Fruit fly (Drosophila melanogaster): Measurements from ENCODE around the gene CG13284.
A peak's percentile ranks its signal among the peaks of the same experiment; 100 is the strongest.

Gene CG13284

dm6 chr2L:16858466-16859007, 10.0 kb upstream of the CG13284 start, which contains the start of gene CG31809 (continued):
- TF ChIP-seq gce (GFP tag; IDR thresholded peaks at IDR 0.05): no peak
- peak; percentile 38; the same call in 1 of the 2 replicates for TF ChIP-seq onecut (GFP tag; IDR thresholded peaks at IDR 0.05)
- TF ChIP-seq jing (GFP tag; optimal IDR thresholded peaks at IDR 0.05): no peak
- peak; percentile 66 for TF ChIP-seq Med (GFP tag)
- peak; percentile 8 for TF ChIP-seq kni (GFP tag; optimal IDR thresholded peaks at IDR 0.05)
- TF ChIP-seq PHDP (tag; optimal IDR thresholded peaks at IDR 0.05): no peak
- TF ChIP-seq wek (GFP tag; optimal IDR thresholded peaks at IDR 0.05): peak; percentile 47
- TF ChIP-seq ac (GFP tag; optimal IDR thresholded peaks at IDR 0.05): no peak
- TF ChIP-seq CG13296 (GFP tag; optimal IDR thresholded peaks at IDR 0.05): peak; percentile 20
- 0 out of 4 replicates have a peak, but pooled peaks have one; percentile 23 for TF ChIP-seq Dll (GFP tag; IDR thresholded peaks at IDR 0.05; ENCODE audit: partially characterized antibody)
- no peak for TF ChIP-seq sens-2 (GFP tag; IDR thresholded peaks at IDR 0.05)
- TF ChIP-seq grau (tag; optimal IDR thresholded peaks at IDR 0.05): no peak
- TF ChIP-seq Deaf1 (tag; optimal IDR thresholded peaks at IDR 0.05): peak; percentile 62
- peak; percentile 3 for TF ChIP-seq CG11504 (tag; optimal IDR thresholded peaks at IDR 0.05)
- TF ChIP-seq hkb (optimal IDR thresholded peaks at IDR 0.05): no peak
- peak; percentile 38; the same call in 1 of the 2 replicates for TF ChIP-seq hkb (GFP tag; IDR thresholded peaks at IDR 0.05)
- peak; percentile 23 for TF ChIP-seq Meics (GFP tag; optimal IDR thresholded peaks at IDR 0.05)
- TF ChIP-seq D19A (tag; optimal IDR thresholded peaks at IDR 0.05): peak; percentile 13
- TF ChIP-seq exex (tag; optimal IDR thresholded peaks at IDR 0.05): peak; percentile 18
- no peak for TF ChIP-seq eyg (GFP tag; optimal IDR thresholded peaks at IDR 0.05)
- TF ChIP-seq HLH3B (GFP tag; IDR thresholded peaks at IDR 0.05): no peak
- TF ChIP-seq CG10366 (GFP tag; IDR thresholded peaks at IDR 0.05): peak; percentile 7; the same call in 1 of the 2 replicates
- no peak for TF ChIP-seq C15 (GFP tag; IDR thresholded peaks at IDR 0.05)
- 0 out of 4 replicates have a peak, but pooled peaks have one; percentile 62 for TF ChIP-seq chinmo (GFP tag; IDR thresholded peaks at IDR 0.05; ENCODE audit: partially characterized antibody)
- TF ChIP-seq cwo (GFP tag; optimal IDR thresholded peaks at IDR 0.05): peak; percentile 67
- TF ChIP-seq Neu2 (GFP tag; optimal IDR thresholded peaks at IDR 0.05; ENCODE audit: borderline replicate concordance): no peak
- TF ChIP-seq NFAT (GFP tag; IDR thresholded peaks at IDR 0.05): no peak
- TF ChIP-seq lab (GFP tag; optimal IDR thresholded peaks at IDR 0.05): peak; percentile 7
- TF ChIP-seq Atf-2 (GFP tag; optimal IDR thresholded peaks at IDR 0.05): no peak
- peak; percentile 47 for TF ChIP-seq CG6254 (GFP tag; optimal IDR thresholded peaks at IDR 0.05)
- no peak for TF ChIP-seq CG13894 (tag; optimal IDR thresholded peaks at IDR 0.05)
- peak; percentile 36 for TF ChIP-seq sqz (GFP tag; optimal IDR thresholded peaks at IDR 0.05)
- peak; percentile 71 for TF ChIP-seq CG3163 (GFP tag; optimal IDR thresholded peaks at IDR 0.05)
- peak; percentile 4 for TF ChIP-seq Sox102F (GFP tag; optimal IDR thresholded peaks at IDR 0.05)
- TF ChIP-seq sens (GFP tag): peak; percentile 5
- no peak for TF ChIP-seq CG12659 (GFP tag; optimal IDR thresholded peaks at IDR 0.05)
- no peak for TF ChIP-seq Nf-YB (GFP tag; optimal IDR thresholded peaks at IDR 0.05)
- no peak for TF ChIP-seq p53 (GFP tag; optimal IDR thresholded peaks at IDR 0.05)
- TF ChIP-seq Trl (optimal IDR thresholded peaks at IDR 0.05): peak in 1 of 2 experiments; percentile 41
- TF ChIP-seq Trl (GFP tag; optimal IDR thresholded peaks at IDR 0.05): no peak
- TF ChIP-seq CG6813 (GFP tag; optimal IDR thresholded peaks at IDR 0.05): peak; percentile 25

- TF ChIP-seq Adf1 (GFP tag; IDR thresholded peaks at IDR 0.05) (no peak), sima (GFP tag; optimal IDR thresholded peaks at IDR 0.05) (no peak), CG17385 (GFP tag; optimal IDR thresholded peaks at IDR 0.05) (no peak), CG11085 (GFP tag; IDR thresholded peaks at IDR 0.05) (no peak), Jarid2 (GFP tag; optimal IDR thresholded peaks at IDR 0.05) (no peak), CG6254 (GFP tag; optimal IDR thresholded peaks at IDR 0.05) (peak; percentile 6), Tbp (GFP tag; optimal IDR thresholded peaks at IDR 0.05) (no peak), CG31441 (GFP tag; IDR thresholded peaks at IDR 0.05) (no peak), her (GFP tag; optimal IDR thresholded peaks at IDR 0.05) (no peak), da (GFP tag; optimal IDR thresholded peaks at IDR 0.05) (no peak), CG17912 (GFP tag; optimal IDR thresholded peaks at IDR 0.05) (no peak), Chrac-16 (GFP tag; optimal IDR thresholded peaks at IDR 0.05) (no peak), lab (GFP tag; optimal IDR thresholded peaks at IDR 0.05) (no peak), Meics (GFP tag; optimal IDR thresholded peaks at IDR 0.05) (no peak), schlank (tag; optimal IDR thresholded peaks at IDR 0.05) (no peak)
These were observed 9.1 kb upstream of the CG13284 start for dm6 chr2L:16857665-16858064.
